Worm (Caenorhabditis elegans) whole organism, L1 larva: ENCODE data around the gene aqp-12.
A peak's percentile ranks its signal among the peaks of the same experiment; 100 is the strongest.

ENCODE experiments used
- C16A3.4 ChIP-seq: fragments of 150-350 bp; optimal IDR thresholded peaks from 2 replicates; lab custom pipeline; 2014; ENCODE audit warnings: missing biosample characterization, missing genetic modification characterization
- C34B4.2 ChIP-seq: sonication (generic microtip); optimal IDR thresholded peaks from 2 replicates; lab custom pipeline; 2017; ENCODE audit warnings: mild to moderate bottlenecking, missing genetic modification characterization, missing compliant biosample characterization
- F16B12.6 ChIP-seq: fragments of 150-350 bp; optimal IDR thresholded peaks from 2 replicates; lab custom pipeline; 2014; ENCODE audit warnings: missing biosample characterization, missing genetic modification characterization
- Y116A8C.19 ChIP-seq: sonication (generic microtip); optimal IDR thresholded peaks from 2 replicates; lab custom pipeline; 2016; ENCODE audit warnings: missing compliant biosample characterization, missing genetic modification characterization, borderline replicate concordance
- alr-1 ChIP-seq: fragments of 200-800 bp; sonication (Bioruptor generic); optimal IDR thresholded peaks from 2 replicates; lab custom pipeline; 2018; ENCODE audit warnings: borderline replicate concordance, mild to moderate bottlenecking, missing genetic modification characterization, missing compliant biosample characterization
- blmp-1 ChIP-seq: fragments of 150-350 bp; optimal IDR thresholded peaks from 2 replicates; lab custom pipeline; 2014; ENCODE audit warnings: missing biosample characterization, missing genetic modification characterization
- ceh-63 ChIP-seq: fragments of 200-800 bp; sonication (Bioruptor generic); optimal IDR thresholded peaks from 2 replicates; lab custom pipeline; 2018; ENCODE audit warnings: mild to moderate bottlenecking, missing genetic modification characterization, missing compliant biosample characterization
- ceh-82 ChIP-seq, 3 experiments: fragments of 150-350 bp in 1 of 3; sonication (generic microtip) in 2 of 3; optimal IDR thresholded peaks; 2 replicates each; lab custom pipeline; 2014 to 2017; ENCODE audit warnings: missing biosample characterization in 3 of 3, missing genetic modification characterization in 3 of 3
- ceh-90 ChIP-seq: sonication (generic microtip); optimal IDR thresholded peaks from 2 replicates; lab custom pipeline; 2016; ENCODE audit warnings: missing genetic modification characterization, missing compliant biosample characterization
- ces-1 ChIP-seq: fragments of 150-350 bp; optimal IDR thresholded peaks from 2 replicates; lab custom pipeline; 2014; ENCODE audit warnings: missing biosample characterization, missing genetic modification reagents, missing genetic modification characterization
- dpl-1 ChIP-seq, 3 experiments: fragments of 150-350 bp in 2 of 3; sonication (generic microtip) in 1 of 3; optimal IDR thresholded peaks; 2 replicates each; lab custom pipeline; 2014 to 2017; ENCODE audit warnings: missing biosample characterization in 3 of 3, missing genetic modification characterization in 3 of 3, missing genetic modification reagents in 3 of 3
- efl-1 ChIP-seq, 4 experiments: fragments of 150-350 bp; optimal IDR thresholded peaks in 3 of 4; peaks in 1 of 4; 1 replicate in 1 of 4; 2 replicates in 3 of 4; lab custom pipeline; 2014; ENCODE audit warnings: missing biosample characterization in 2 of 4, missing genetic modification characterization in 2 of 4, missing genetic modification reagents in 2 of 4
- efl-3 ChIP-seq: fragments of 200-800 bp; sonication (Bioruptor generic); optimal IDR thresholded peaks from 2 replicates; lab custom pipeline; 2018; ENCODE audit warnings: mild to moderate bottlenecking, missing genetic modification characterization, missing compliant biosample characterization
- egl-27 ChIP-seq, 2 experiments: fragments of 150-350 bp in 1 of 2; sonication (generic microtip); optimal IDR thresholded peaks; 3 replicates each; lab custom pipeline; 2017 to 2018; ENCODE audit warnings: missing biosample characterization in 2 of 2, missing genetic modification characterization in 2 of 2, missing genetic modification reagents in 2 of 2
- elt-3 ChIP-seq, 6 experiments: fragments of 150-350 bp in 1 of 6; sonication (generic microtip); optimal IDR thresholded peaks; 2 replicates each; lab custom pipeline; 2017 to 2018; ENCODE audit warnings: missing biosample characterization in 6 of 6, missing genetic modification characterization in 6 of 6, inconsistent platforms in 1 of 6
- fkh-10 ChIP-seq: sonication (generic microtip); optimal IDR thresholded peaks from 2 replicates; lab custom pipeline; 2017; ENCODE audit warnings: missing biosample characterization, missing genetic modification reagents, missing genetic modification characterization
- fos-1 ChIP-seq: fragments of 150-350 bp; optimal IDR thresholded peaks from 2 replicates; lab custom pipeline; 2014; ENCODE audit warnings: missing biosample characterization, missing genetic modification characterization
- hlh-4 ChIP-seq: sonication (generic microtip); optimal IDR thresholded peaks from 2 replicates; lab custom pipeline; 2016; ENCODE audit warnings: mild to moderate bottlenecking, missing genetic modification characterization, missing compliant biosample characterization
- hpl-2 ChIP-seq: fragments of 150-350 bp; optimal IDR thresholded peaks from 2 replicates; lab custom pipeline; 2014; ENCODE audit warnings: missing biosample characterization, missing genetic modification reagents, missing genetic modification characterization
- isw-1 ChIP-seq: fragments of 200-800 bp; sonication (Bioruptor generic); IDR thresholded peaks from 2 replicates; pipeline ENCODE4 v1.3.6; 2022; ENCODE audit warnings: missing genetic modification characterization, missing compliant biosample characterization
- jun-1 ChIP-seq: fragments of 150-350 bp; optimal IDR thresholded peaks from 2 replicates; lab custom pipeline; 2014; ENCODE audit warnings: missing biosample characterization, missing genetic modification reagents, missing genetic modification characterization
- lin-13 ChIP-seq: fragments of 150-350 bp; optimal IDR thresholded peaks from 2 replicates; lab custom pipeline; 2014; ENCODE audit warnings: missing biosample characterization, missing genetic modification reagents, missing genetic modification characterization
- lin-14 ChIP-seq: fragments of 200-800 bp; sonication (Bioruptor generic); optimal IDR thresholded peaks from 2 replicates; lab custom pipeline; 2018; ENCODE audit warnings: mild to moderate bottlenecking, missing genetic modification characterization, moderate library complexity, missing compliant biosample characterization
- lin-39 ChIP-seq: fragments of 150-350 bp; optimal IDR thresholded peaks from 2 replicates; lab custom pipeline; 2014; ENCODE audit warnings: missing biosample characterization, missing genetic modification reagents, missing genetic modification characterization
- mab-9 ChIP-seq: fragments of 200-800 bp; sonication (Bioruptor generic); IDR thresholded peaks from 2 replicates; pipeline ENCODE4 v1.3.6; 2022; ENCODE audit warnings: missing genetic modification reagents, missing genetic modification characterization, missing compliant biosample characterization
- mep-1 ChIP-seq: fragments of 150-350 bp; optimal IDR thresholded peaks from 2 replicates; lab custom pipeline; 2014; ENCODE audit warnings: missing biosample characterization, missing genetic modification characterization
- nhr-11 ChIP-seq: fragments of 150-350 bp; optimal IDR thresholded peaks from 2 replicates; lab custom pipeline; 2014; ENCODE audit warnings: missing biosample characterization, missing genetic modification characterization
- nhr-19 ChIP-seq: fragments of 200-800 bp; sonication (Bioruptor generic); conservative IDR thresholded peaks from 2 replicates; pipeline ENCODE4 v1.3.6; 2022; ENCODE audit warnings: missing genetic modification characterization, missing compliant biosample characterization
- nhr-20 ChIP-seq: sonication (generic microtip); optimal IDR thresholded peaks from 2 replicates; lab custom pipeline; 2016; ENCODE audit warnings: mild to moderate bottlenecking, missing genetic modification characterization, missing compliant biosample characterization
- nhr-237 ChIP-seq: fragments of 150-350 bp; optimal IDR thresholded peaks from 2 replicates; lab custom pipeline; 2014; ENCODE audit warnings: missing biosample characterization, missing genetic modification characterization
- nhr-28 ChIP-seq: fragments of 150-350 bp; optimal IDR thresholded peaks from 2 replicates; lab custom pipeline; 2014; ENCODE audit warnings: missing biosample characterization, missing genetic modification characterization
- nhr-76 ChIP-seq: sonication (generic microtip); optimal IDR thresholded peaks from 2 replicates; lab custom pipeline; 2017; ENCODE audit warnings: missing biosample characterization, missing genetic modification characterization
- nhr-85 ChIP-seq: sonication (generic microtip); peaks from one replicate; lab custom pipeline; 2016; ENCODE audit warnings: missing genetic modification characterization, inconsistent platforms, missing compliant biosample characterization
- nhr-90 ChIP-seq: sonication (generic microtip); optimal IDR thresholded peaks from 2 replicates; lab custom pipeline; 2016; ENCODE audit warnings: mild to moderate bottlenecking, missing genetic modification characterization, missing compliant biosample characterization; ENCODE audit not compliant: poor library complexity
- pag-3 ChIP-seq: sonication (generic microtip); optimal IDR thresholded peaks from 2 replicates; lab custom pipeline; 2017; ENCODE audit warnings: missing genetic modification characterization, mild to moderate bottlenecking, missing compliant biosample characterization, antibody characterized with exemption, borderline replicate concordance; ENCODE audit not compliant: insufficient read depth
- pax-3 ChIP-seq: fragments of 200-800 bp; sonication (Bioruptor generic); optimal IDR thresholded peaks from 2 replicates; lab custom pipeline; 2018; ENCODE audit warnings: mild to moderate bottlenecking, missing genetic modification characterization, moderate library complexity, missing compliant biosample characterization
- pqm-1 ChIP-seq: sonication (generic microtip); optimal IDR thresholded peaks from 3 replicates; lab custom pipeline; 2017; ENCODE audit warnings: missing biosample characterization, missing genetic modification characterization
- rnt-1 ChIP-seq: sonication (generic microtip); optimal IDR thresholded peaks from 2 replicates; lab custom pipeline; 2016; ENCODE audit warnings: mild to moderate bottlenecking, missing genetic modification characterization, moderate library complexity, missing compliant biosample characterization
- skn-1 ChIP-seq: fragments of 150-350 bp; optimal IDR thresholded peaks from 2 replicates; lab custom pipeline; 2014; ENCODE audit warnings: missing biosample characterization, missing genetic modification characterization
- snpc-4 ChIP-seq: fragments of 150-350 bp; optimal IDR thresholded peaks from 2 replicates; lab custom pipeline; 2014; ENCODE audit warnings: missing biosample characterization, missing genetic modification characterization
- snu-23 ChIP-seq: sonication (generic microtip); optimal IDR thresholded peaks from 2 replicates; lab custom pipeline; 2016; ENCODE audit warnings: missing genetic modification characterization, missing compliant biosample characterization
- sptf-1 ChIP-seq: fragments of 150-350 bp; optimal IDR thresholded peaks from 2 replicates; lab custom pipeline; 2014; ENCODE audit warnings: missing biosample characterization, missing genetic modification characterization
- sup-37 ChIP-seq: fragments of 200-800 bp; sonication (Bioruptor generic); optimal IDR thresholded peaks from 2 replicates; lab custom pipeline; 2018; ENCODE audit warnings: mild to moderate bottlenecking, missing genetic modification characterization, missing compliant biosample characterization
- swsn-7 ChIP-seq: sonication (generic microtip); optimal IDR thresholded peaks from 2 replicates; lab custom pipeline; 2016; ENCODE audit warnings: missing genetic modification characterization, missing compliant biosample characterization
- tbx-2 ChIP-seq: sonication (generic microtip); optimal IDR thresholded peaks from 2 replicates; lab custom pipeline; 2016; ENCODE audit warnings: missing genetic modification characterization, missing compliant biosample characterization
- tlp-1 ChIP-seq: fragments of 150-350 bp; optimal IDR thresholded peaks from 2 replicates; lab custom pipeline; 2014; ENCODE audit warnings: missing biosample characterization, missing genetic modification characterization
- unc-130 ChIP-seq: fragments of 150-350 bp; optimal IDR thresholded peaks from 2 replicates; lab custom pipeline; 2017; ENCODE audit warnings: missing biosample characterization, missing genetic modification characterization, inconsistent platforms
- unc-62 ChIP-seq: fragments of 150-350 bp; optimal IDR thresholded peaks from 2 replicates; lab custom pipeline; 2014; ENCODE audit warnings: missing biosample characterization, missing genetic modification reagents, missing genetic modification characterization
- vab-15 ChIP-seq: sonication (generic microtip); optimal IDR thresholded peaks from 2 replicates; lab custom pipeline; 2017; ENCODE audit warnings: missing genotype, mild to moderate bottlenecking, missing genetic modification characterization, missing compliant biosample characterization
- xbp-1 ChIP-seq: sonication (generic microtip); optimal IDR thresholded peaks from 2 replicates; lab custom pipeline; 2016; ENCODE audit warnings: missing genetic modification characterization, missing compliant biosample characterization
- zag-1 ChIP-seq: fragments of 150-350 bp; optimal IDR thresholded peaks from 2 replicates; lab custom pipeline; 2014; ENCODE audit warnings: missing biosample characterization, missing genetic modification characterization
- ztf-11 ChIP-seq, 2 experiments: sonication (generic microtip); optimal IDR thresholded peaks; 2 replicates each; lab custom pipeline; 2016 to 2017; ENCODE audit warnings: missing genetic modification characterization in 2 of 2, missing biosample characterization in 1 of 2, missing compliant biosample characterization in 1 of 2
- ztf-4 ChIP-seq: fragments of 150-350 bp; optimal IDR thresholded peaks from 2 replicates; lab custom pipeline; 2014; ENCODE audit warnings: missing biosample characterization, missing genetic modification characterization

The aqp-12 gene

DNA sequence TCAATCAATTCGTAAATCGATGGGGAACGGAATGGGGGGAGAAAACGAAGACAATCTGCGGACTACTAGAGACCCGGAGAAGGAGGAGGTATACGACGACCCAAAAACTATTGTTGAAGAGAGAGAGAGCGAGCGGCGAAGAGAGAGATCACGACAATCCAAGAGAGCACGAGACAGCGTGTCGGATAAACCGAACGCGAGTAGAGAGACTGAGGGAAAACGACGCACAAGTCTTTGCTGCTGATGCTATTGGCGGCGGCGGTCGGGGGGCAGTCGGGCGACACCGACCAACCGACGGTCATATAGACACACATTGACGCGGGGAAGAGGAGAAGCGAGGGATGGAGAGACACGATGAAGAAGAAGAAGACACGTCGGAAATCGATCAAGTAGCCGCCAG is 19.5 kb downstream of the aqp-12 start (continued):
- peak; percentile 54 for TF ChIP-seq nhr-90 (tag; lab: Kevin White, UChicago)
- peak; percentile 30 for TF ChIP-seq fos-1 (tag; lab: Kevin White, UChicago)
- peak; percentile 53 for TF ChIP-seq rnt-1 (tag; lab: Kevin White, UChicago)
- TF ChIP-seq xbp-1 (tag; lab: Kevin White, UChicago): peak; percentile 81
- no peak for TF ChIP-seq lin-13 (GFP tag; lab: Kevin White, UChicago)
- TF ChIP-seq ceh-63 (GFP tag; lab: Kevin White, UChicago): no peak
- no peak for TF ChIP-seq efl-3 (GFP tag; lab: Kevin White, UChicago)
- TF ChIP-seq swsn-7 (tag; lab: Kevin White, UChicago): peak; percentile 81
- TF ChIP-seq ceh-90 (tag; lab: Kevin White, UChicago): no peak
- TF ChIP-seq zag-1 (tag; lab: Kevin White, UChicago): no peak
- peak in 1 of 2 experiments; percentile 53 for TF ChIP-seq ztf-11 (tag; optimal IDR thresholded peaks at IDR 0.05; lab: Kevin White, UChicago)
- TF ChIP-seq dpl-1 (GFP tag; optimal IDR thresholded peaks at IDR 0.05; lab: Kevin White, UChicago): peak; percentile 25 to 54 (median 41)
- no peak for TF ChIP-seq sptf-1 (tag; lab: Kevin White, UChicago)
- peak; percentile 98 for TF ChIP-seq lin-14
- TF ChIP-seq ces-1 (GFP tag; lab: Kevin White, UChicago): no peak
- TF ChIP-seq unc-130 (tag; lab: Kevin White, UChicago): peak; percentile 72
- no peak for TF ChIP-seq alr-1
- TF ChIP-seq nhr-11: no peak
- TF ChIP-seq isw-1 (GFP tag; lab: Robert Waterston, UW): peak; percentile 49
- TF ChIP-seq Y116A8C.19 (tag; lab: Kevin White, UChicago): no peak
- peak; percentile 58 for TF ChIP-seq mep-1 (tag; lab: Kevin White, UChicago)
- peak; percentile 92 for TF ChIP-seq snu-23 (GFP tag; lab: Kevin White, UChicago)
- TF ChIP-seq snpc-4 (tag; lab: Kevin White, UChicago): peak; percentile 73
- no peak for TF ChIP-seq lin-39
- peak; percentile 79 for TF ChIP-seq tbx-2 (tag; lab: Kevin White, UChicago)
- peak; percentile 42 for TF ChIP-seq fkh-10
- TF ChIP-seq ztf-4 (tag; lab: Kevin White, UChicago): peak; percentile 10
- no peak for TF ChIP-seq pqm-1 (tag; lab: Kevin White, UChicago)
- TF ChIP-seq pag-3 (tag; lab: Kevin White, UChicago): no peak
- peak in 1 of 2 experiments; percentile 10 for TF ChIP-seq egl-27 (tag; optimal IDR thresholded peaks at IDR 0.05; lab: Kevin White, UChicago)
- TF ChIP-seq ceh-82 (tag; optimal IDR thresholded peaks at IDR 0.05; lab: Kevin White, UChicago): peak; percentile 50 to 91 (median 71)
- peak in 2 of 6 experiments; percentile 15 to 56 for TF ChIP-seq elt-3 (tag; optimal IDR thresholded peaks at IDR 0.05; lab: Kevin White, UChicago)
- TF ChIP-seq nhr-20 (tag; lab: Kevin White, UChicago): peak; percentile 88
- TF ChIP-seq pax-3 (tag; lab: Kevin White, UChicago): peak; percentile 36
- TF ChIP-seq blmp-1: peak; percentile 47
- peak; percentile 73 to 82 for TF ChIP-seq efl-1 (optimal IDR thresholded peaks at IDR 0.05; lab: Kevin White, UChicago)
- TF ChIP-seq efl-1 (GFP tag; optimal IDR thresholded peaks at IDR 0.05 in 1 of 2; lab: Kevin White, UChicago): peak; percentile 38 to 54
- TF ChIP-seq tlp-1 (tag; lab: Kevin White, UChicago): no peak
- no peak for TF ChIP-seq hpl-2
- TF ChIP-seq mab-9 (GFP tag; lab: Robert Waterston, UW): no peak; the same call in 1 of the 2 replicates
- TF ChIP-seq vab-15: no peak
- TF ChIP-seq C16A3.4 (tag; lab: Kevin White, UChicago): peak; percentile 71
- no peak for TF ChIP-seq nhr-28
- TF ChIP-seq skn-1 (tag; lab: Kevin White, UChicago): peak; percentile 72
- peak; percentile 62 for TF ChIP-seq nhr-19
- peak; percentile 52 for TF ChIP-seq sup-37 (GFP tag; lab: Kevin White, UChicago)
- no peak for TF ChIP-seq nhr-237 (tag; lab: Kevin White, UChicago)
- TF ChIP-seq F16B12.6 (tag; lab: Kevin White, UChicago): no peak
- TF ChIP-seq hlh-4: no peak
- peak; percentile 90 for TF ChIP-seq nhr-85
- no peak for TF ChIP-seq unc-62 (GFP tag; lab: Kevin White, UChicago)
- TF ChIP-seq nhr-76 (tag; lab: Kevin White, UChicago): peak; percentile 7
- TF ChIP-seq C34B4.2 (tag; lab: Kevin White, UChicago): no peak
- peak; percentile 81 for TF ChIP-seq jun-1
